Worm (Caenorhabditis elegans) whole organism, mixed stage, embryonic: ENCODE data around the gene srx-2.

Source experiments
- bed-3 ChIP-seq: fragments of 200-800 bp; sonication (Bioruptor generic); optimal IDR thresholded peaks from 3 replicates; lab custom pipeline; 2018; ENCODE audit warnings: mild to moderate bottlenecking, missing genetic modification characterization, moderate library complexity, missing compliant biosample characterization
- blmp-1 ChIP-seq: fragments of 150-350 bp; optimal IDR thresholded peaks from 2 replicates; lab custom pipeline; 2014; ENCODE audit warnings: missing biosample characterization, missing genetic modification characterization
- ceh-83 ChIP-seq: fragments of 200-800 bp; sonication (Bioruptor generic); optimal IDR thresholded peaks from 2 replicates; lab custom pipeline; 2018; ENCODE audit warnings: mild to moderate bottlenecking, missing genetic modification characterization, missing compliant biosample characterization
- elt-3 ChIP-seq: fragments of 150-350 bp; optimal IDR thresholded peaks from 2 replicates; lab custom pipeline; 2014; ENCODE audit warnings: missing biosample characterization, missing genetic modification characterization
- lin-32 ChIP-seq: fragments of 200-800 bp; sonication (Bioruptor generic); optimal IDR thresholded peaks from 2 replicates; lab custom pipeline; 2018; ENCODE audit warnings: mild to moderate bottlenecking, missing genetic modification characterization, missing compliant biosample characterization
- mls-2 ChIP-seq: sonication (generic microtip); optimal IDR thresholded peaks from 2 replicates; lab custom pipeline; 2016; ENCODE audit warnings: mild to moderate bottlenecking, missing genetic modification characterization, moderate library complexity, missing compliant biosample characterization
- nhr-237 ChIP-seq: fragments of 150-350 bp; optimal IDR thresholded peaks from 2 replicates; lab custom pipeline; 2014; ENCODE audit warnings: missing biosample characterization, missing genetic modification characterization
- nhr-28 ChIP-seq: fragments of 150-350 bp; optimal IDR thresholded peaks from 2 replicates; lab custom pipeline; 2014; ENCODE audit warnings: missing biosample characterization, missing genetic modification characterization
- sem-2 ChIP-seq: fragments of 200-800 bp; sonication (Bioruptor generic); optimal IDR thresholded peaks from 2 replicates; lab custom pipeline; 2018; ENCODE audit warnings: mild to moderate bottlenecking, missing genetic modification characterization, missing compliant biosample characterization
- snpc-4 ChIP-seq: fragments of 150-350 bp; optimal IDR thresholded peaks from 2 replicates; lab custom pipeline; 2014; ENCODE audit warnings: missing biosample characterization, missing genetic modification characterization
- sptf-1 ChIP-seq: sonication (generic microtip); optimal IDR thresholded peaks from 2 replicates; lab custom pipeline; 2017; ENCODE audit warnings: mild to moderate bottlenecking, missing genetic modification characterization, moderate library complexity, missing compliant biosample characterization
- unc-62 ChIP-seq: fragments of 150-350 bp; optimal IDR thresholded peaks from 2 replicates; lab custom pipeline; 2014; ENCODE audit warnings: missing biosample characterization, missing genetic modification reagents, missing genetic modification characterization
- ztf-11 ChIP-seq: fragments of 150-350 bp; optimal IDR thresholded peaks from 2 replicates; lab custom pipeline; 2014; ENCODE audit warnings: missing biosample characterization, missing genetic modification characterization

- no peak for TF ChIP-seq elt-3 (tag; lab: Kevin White, UChicago)
- no peak for TF ChIP-seq ceh-83 (GFP tag; lab: Kevin White, UChicago)
- TF ChIP-seq ztf-11, result no peak
- TF ChIP-seq unc-62 (GFP tag; lab: Kevin White, UChicago), result no peak
- no peak for TF ChIP-seq sem-2 (GFP tag; lab: Kevin White, UChicago)
- no peak for TF ChIP-seq blmp-1 (tag; lab: Kevin White, UChicago)
- no peak for TF ChIP-seq mls-2 (tag; lab: Kevin White, UChicago)
- TF ChIP-seq nhr-237 (tag; lab: Kevin White, UChicago), result no peak
- TF ChIP-seq sptf-1 (tag; lab: Kevin White, UChicago), result no peak
- TF ChIP-seq nhr-28 (tag; lab: Kevin White, UChicago), result no peak
- no peak for TF ChIP-seq lin-32 (GFP tag; lab: Kevin White, UChicago)
- no peak for TF ChIP-seq bed-3 (GFP tag; lab: Kevin White, UChicago)
- TF ChIP-seq snpc-4 (tag; lab: Kevin White, UChicago), result no peak
Observed at ce11 chrV:8984783-8985182, 24.5 kb upstream of the srx-2 start.
